Fruit fly (Drosophila melanogaster): ENCODE results near the gene CG14218.

The CG14218 gene

dm6 chrX:19565714-19566316, 16.0 kb downstream of the CG14218 start, which contains the start of the genes Grip84 and car:
Gene Grip84, minus strand, starts transcription at chrX:19565764.
Gene car, plus strand, starts transcription at chrX:19566019.
- TF ChIP-seq Jra (GFP tag; optimal IDR thresholded peaks at IDR 0.05) (no peak), CG9705 (GFP tag; optimal IDR thresholded peaks at IDR 0.05) (peak; percentile 37), Hr78 (GFP tag; optimal IDR thresholded peaks at IDR 0.05) (no peak), fru (GFP tag; optimal IDR thresholded peaks at IDR 0.05) (peak; percentile 53), ey (GFP tag; optimal IDR thresholded peaks at IDR 0.05) (peak; percentile 32), sv (GFP tag; optimal IDR thresholded peaks at IDR 0.05) (peak; percentile 58), psq (GFP tag; optimal IDR thresholded peaks at IDR 0.05) (peak; percentile 48), HLH106 (tag; optimal IDR thresholded peaks at IDR 0.05) (peak; percentile 66), N (GFP tag; optimal IDR thresholded peaks at IDR 0.05) (peak; percentile 64), lola (GFP tag; optimal IDR thresholded peaks at IDR 0.05) (no peak)

DNA sequence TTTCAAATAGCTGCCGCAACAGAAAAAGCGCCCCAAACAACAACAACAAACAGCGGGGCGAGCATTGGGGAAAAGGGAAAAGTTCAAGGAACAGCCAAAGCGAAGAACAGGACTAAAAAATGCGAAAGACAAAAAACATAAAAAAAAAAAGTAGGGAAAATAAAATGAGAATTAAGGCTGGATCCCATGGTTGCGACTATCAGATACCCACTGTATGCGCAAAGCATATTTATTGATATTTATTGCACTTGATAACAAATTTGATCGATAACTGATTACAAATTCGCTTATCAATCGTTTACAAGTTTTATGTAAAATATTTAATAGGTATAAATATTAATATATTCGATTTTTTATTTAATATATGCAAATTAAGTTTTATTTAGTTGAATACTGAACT, 32.2 kb downstream of the CG14218 start:
- no peak for TF ChIP-seq Mio (GFP tag; optimal IDR thresholded peaks at IDR 0.05)
- no peak for TF ChIP-seq sage (GFP tag; optimal IDR thresholded peaks at IDR 0.05)
- TF ChIP-seq Myc (optimal IDR thresholded peaks at IDR 0.05) = no peak
- TF ChIP-seq Hr78 (GFP tag; optimal IDR thresholded peaks at IDR 0.05) = no peak
- TF ChIP-seq sv (GFP tag; optimal IDR thresholded peaks at IDR 0.05) = no peak
- no peak for TF ChIP-seq dl (GFP tag; optimal IDR thresholded peaks at IDR 0.05; ENCODE audit: insufficient read depth in 1 of 2, partially characterized antibody in 2 of 2)
- no peak for TF ChIP-seq OdsH (GFP tag; optimal IDR thresholded peaks at IDR 0.05)
- TF ChIP-seq CG32264 (GFP tag; optimal IDR thresholded peaks at IDR 0.05) = no peak
- no peak for TF ChIP-seq brk (GFP tag; optimal IDR thresholded peaks at IDR 0.05)
- TF ChIP-seq Rel (GFP tag; optimal IDR thresholded peaks at IDR 0.05) = no peak
- no peak for TF ChIP-seq Rel (tag; optimal IDR thresholded peaks at IDR 0.05)
- no peak for TF ChIP-seq lola (GFP tag; optimal IDR thresholded peaks at IDR 0.05)
- TF ChIP-seq psq (GFP tag; optimal IDR thresholded peaks at IDR 0.05) = no peak
- TF ChIP-seq ey (GFP tag; optimal IDR thresholded peaks at IDR 0.05) = no peak
- no peak for TF ChIP-seq HLH106 (tag; optimal IDR thresholded peaks at IDR 0.05)
- TF ChIP-seq dsf (GFP tag; optimal IDR thresholded peaks at IDR 0.05; ENCODE audit: borderline replicate concordance) = no peak
- TF ChIP-seq Vsx2 (GFP tag; optimal IDR thresholded peaks at IDR 0.05; ENCODE audit: partially characterized antibody) = no peak
- TF ChIP-seq CrebA (GFP tag; optimal IDR thresholded peaks at IDR 0.05; ENCODE audit: borderline replicate concordance) = no peak
- no peak for TF ChIP-seq Hnf4 (GFP tag; optimal IDR thresholded peaks at IDR 0.05)
- no peak for TF ChIP-seq Jra (GFP tag; optimal IDR thresholded peaks at IDR 0.05)

dm6 chrX:19548438-19548837, 33.3 kb downstream of the CG14218 start:
- TF ChIP-seq N (GFP tag; optimal IDR thresholded peaks at IDR 0.05) = no peak
- no peak for TF ChIP-seq tai (GFP tag; optimal IDR thresholded peaks at IDR 0.05)
- TF ChIP-seq fru (GFP tag; optimal IDR thresholded peaks at IDR 0.05) = no peak
- TF ChIP-seq usp (GFP tag; optimal IDR thresholded peaks at IDR 0.05) = no peak
- TF ChIP-seq jim (GFP tag; optimal IDR thresholded peaks at IDR 0.05) = no peak
- TF ChIP-seq ey (GFP tag; optimal IDR thresholded peaks at IDR 0.05) = no peak
- no peak for TF ChIP-seq Rel (GFP tag; optimal IDR thresholded peaks at IDR 0.05)
- TF ChIP-seq Rel (tag; optimal IDR thresholded peaks at IDR 0.05) = no peak

- TF ChIP-seq psq (GFP tag; optimal IDR thresholded peaks at IDR 0.05) (no peak), sv (GFP tag; optimal IDR thresholded peaks at IDR 0.05) (no peak), Dfd (GFP tag; optimal IDR thresholded peaks at IDR 0.05) (no peak), Dif (GFP tag; optimal IDR thresholded peaks at IDR 0.05; ENCODE audit: partially characterized antibody) (no peak), usp (GFP tag; optimal IDR thresholded peaks at IDR 0.05) (no peak), ey (GFP tag; optimal IDR thresholded peaks at IDR 0.05) (no peak), Mio (GFP tag; optimal IDR thresholded peaks at IDR 0.05) (no peak), jim (GFP tag; optimal IDR thresholded peaks at IDR 0.05) (no peak), OdsH (GFP tag; optimal IDR thresholded peaks at IDR 0.05) (no peak), tai (GFP tag; optimal IDR thresholded peaks at IDR 0.05) (no peak), dl (GFP tag; optimal IDR thresholded peaks at IDR 0.05; ENCODE audit: insufficient read depth in 1 of 2, partially characterized antibody in 2 of 2) (no peak), rgr (GFP tag; optimal IDR thresholded peaks at IDR 0.05) (no peak), Hr83 (GFP tag; optimal IDR thresholded peaks at IDR 0.05; ENCODE audit: poor library complexity, severe bottlenecking) (no peak)
Observed at dm6 chrX:19547382-19547781, 34.4 kb downstream of the CG14218 start, which contains the start of gene CG32532. Gene CG32532, minus strand, starts transcription at chrX:19547482.

dm6 chrX:19546658-19547038, 35.1 kb downstream of the CG14218 start:
- TF ChIP-seq OdsH (GFP tag; optimal IDR thresholded peaks at IDR 0.05) = no peak
- TF ChIP-seq Dif (GFP tag; optimal IDR thresholded peaks at IDR 0.05; ENCODE audit: partially characterized antibody) = peak; percentile 26
- TF ChIP-seq ey (GFP tag; optimal IDR thresholded peaks at IDR 0.05) = no peak

Measured in whole organism, wandering third instar larva.